Fruit fly (Drosophila melanogaster): ENCODE data around the gene CG14417.

Gene CG14417

DNA sequence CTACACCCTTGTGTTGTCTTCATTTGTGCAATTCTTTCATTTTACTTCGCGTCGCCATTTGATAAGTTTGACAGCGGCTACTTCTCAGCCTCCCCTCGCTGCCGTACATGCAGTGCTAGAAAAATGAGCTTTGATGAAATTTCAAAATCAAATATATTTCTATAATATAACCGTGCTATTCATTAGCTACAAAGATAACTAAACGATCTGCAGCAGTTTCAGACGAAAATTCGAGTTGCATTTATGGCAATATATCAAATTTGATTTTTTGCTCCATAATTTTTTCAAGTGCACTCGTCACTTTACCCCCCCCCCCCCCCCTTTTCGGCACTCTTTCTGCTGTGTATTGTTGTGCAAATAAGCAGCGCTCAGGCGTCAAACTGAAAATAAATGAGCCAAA, 36.2 kb upstream of the CG14417 start (continued):
- TF ChIP-seq CG9727 (GFP tag; optimal IDR thresholded peaks at IDR 0.05) (no peak), Usf (GFP tag; optimal IDR thresholded peaks at IDR 0.05) (no peak), knrl (GFP tag; IDR thresholded peaks at IDR 0.05; ENCODE audit: partially characterized antibody) (no peak), CG14050 (GFP tag; IDR thresholded peaks at IDR 0.05) (no peak), CG11093 (GFP tag; IDR thresholded peaks at IDR 0.05) (no peak), gsb-n (tag; optimal IDR thresholded peaks at IDR 0.05) (no peak), CG15601 (tag; optimal IDR thresholded peaks at IDR 0.05) (no peak), ATbp (GFP tag; optimal IDR thresholded peaks at IDR 0.05) (peak; percentile 26), CG3065 (GFP tag; optimal IDR thresholded peaks at IDR 0.05) (no peak), Lhr (GFP tag; optimal IDR thresholded peaks at IDR 0.05) (no peak), ssp (GFP tag; IDR thresholded peaks at IDR 0.05) (no peak), CG12104 (GFP tag; optimal IDR thresholded peaks at IDR 0.05) (no peak), dmrt99B (tag; optimal IDR thresholded peaks at IDR 0.05) (peak; percentile 46), CG6272 (GFP tag; IDR thresholded peaks at IDR 0.05) (no peak), maf-S (GFP tag; optimal IDR thresholded peaks at IDR 0.05) (no peak), CG11398 (GFP tag; optimal IDR thresholded peaks at IDR 0.05) (no peak), shn (GFP tag; optimal IDR thresholded peaks at IDR 0.05) (no peak), mam (GFP tag; optimal IDR thresholded peaks at IDR 0.05) (no peak), row (GFP tag; IDR thresholded peaks at IDR 0.05) (peak; percentile 56), cg (GFP tag; optimal IDR thresholded peaks at IDR 0.05) (no peak), Dbx (GFP tag; IDR thresholded peaks at IDR 0.05) (no peak), CG42726 (GFP tag; IDR thresholded peaks at IDR 0.05; ENCODE audit: partially characterized antibody) (no peak), CrebB (tag; optimal IDR thresholded peaks at IDR 0.05) (no peak), CG16863 (GFP tag; optimal IDR thresholded peaks at IDR 0.05) (no peak), HLH3B (GFP tag; IDR thresholded peaks at IDR 0.05) (no peak), gro (GFP tag; optimal IDR thresholded peaks at IDR 0.05) (no peak), CG4854 (GFP tag; optimal IDR thresholded peaks at IDR 0.05) (no peak), Dref (GFP tag; IDR thresholded peaks at IDR 0.05) (no peak), CG17359 (tag; optimal IDR thresholded peaks at IDR 0.05) (peak; percentile 7), ftz-f1 (GFP tag; optimal IDR thresholded peaks at IDR 0.05) (no peak), CG31365 (tag; optimal IDR thresholded peaks at IDR 0.05) (no peak), CG11504 (tag; optimal IDR thresholded peaks at IDR 0.05) (peak; percentile 46), ranshi (GFP tag; IDR thresholded peaks at IDR 0.05) (no peak), ind (GFP tag; optimal IDR thresholded peaks at IDR 0.05) (no peak), Gsc (GFP tag; IDR thresholded peaks at IDR 0.05) (no peak), CG15514 (GFP tag; optimal IDR thresholded peaks at IDR 0.05) (no peak), klu (GFP tag; IDR thresholded peaks at IDR 0.05) (no peak), TFAM (GFP tag; optimal IDR thresholded peaks at IDR 0.05) (no peak), usp (GFP tag; optimal IDR thresholded peaks at IDR 0.05) (no peak), CG2712 (tag; optimal IDR thresholded peaks at IDR 0.05) (peak; percentile 13), Xbp1 (GFP tag; optimal IDR thresholded peaks at IDR 0.05) (no peak), lola (GFP tag; optimal IDR thresholded peaks at IDR 0.05) (no peak), E2f2 (GFP tag; IDR thresholded peaks at IDR 0.05) (no peak), CG10321 (GFP tag; IDR thresholded peaks at IDR 0.05) (no peak), CG1792 (GFP tag; optimal IDR thresholded peaks at IDR 0.05) (no peak), CG15696 (tag; optimal IDR thresholded peaks at IDR 0.05) (no peak), CG4404 (GFP tag; IDR thresholded peaks at IDR 0.05) (no peak), D19B (GFP tag; optimal IDR thresholded peaks at IDR 0.05) (no peak), Lim3 (GFP tag; IDR thresholded peaks at IDR 0.05) (no peak), CG6813 (GFP tag; optimal IDR thresholded peaks at IDR 0.05) (no peak), hb (GFP tag; IDR thresholded peaks at IDR 0.05; ENCODE audit: partially characterized antibody) (no peak), zfh1 (GFP tag; IDR thresholded peaks at IDR 0.05) (no peak)
